Worm (Caenorhabditis elegans): ENCODE measurements around the gene Y67D8B.5.
"Not testable (repeated sequence)": the region's sequence is repeated elsewhere in the genome, so short reads cannot be mapped to it uniquely, and the experiment has no call there.

Gene Y67D8B.5

ce11 chrIV:3168656-3169216, 33.4 kb upstream of the Y67D8B.5 start:
- TF ChIP-seq pax-1 (tag; optimal IDR thresholded peaks at IDR 0.05) = no peak
- no peak for TF ChIP-seq ets-4 (tag; optimal IDR thresholded peaks at IDR 0.05)
- no peak for TF ChIP-seq madf-2 (tag; optimal IDR thresholded peaks at IDR 0.05)
- TF ChIP-seq fkh-10 (GFP tag; optimal IDR thresholded peaks at IDR 0.05) = no peak
- no peak for TF ChIP-seq pag-3 (tag; optimal IDR thresholded peaks at IDR 0.05; ENCODE audit: borderline replicate concordance)
- TF ChIP-seq nhr-232 (tag; optimal IDR thresholded peaks at IDR 0.05) = no peak
- no peak for TF ChIP-seq syd-9 (tag; optimal IDR thresholded peaks at IDR 0.05)
- TF ChIP-seq fkh-6 (tag; optimal IDR thresholded peaks at IDR 0.05) = no peak
- TF ChIP-seq ttx-3 (tag; optimal IDR thresholded peaks at IDR 0.05) = no peak
- peak; percentile 73 for TF ChIP-seq unc-55 (GFP tag; optimal IDR thresholded peaks at IDR 0.05)
- TF ChIP-seq unc-86 (tag; optimal IDR thresholded peaks at IDR 0.05) = no peak
- TF ChIP-seq hlh-8 (tag; optimal IDR thresholded peaks at IDR 0.05) = peak; percentile 74
- no peak for TF ChIP-seq C08G9.2 (tag; optimal IDR thresholded peaks at IDR 0.05)
- peak; percentile 3 for TF ChIP-seq tbx-2 (tag; optimal IDR thresholded peaks at IDR 0.05)
- TF ChIP-seq nhr-11 (tag; optimal IDR thresholded peaks at IDR 0.05) = no peak
- TF ChIP-seq sox-4 (tag; optimal IDR thresholded peaks at IDR 0.05) = no peak
- no peak for TF ChIP-seq ceh-9 (tag; optimal IDR thresholded peaks at IDR 0.05)
- no peak for TF ChIP-seq ceh-45 (GFP tag; IDR thresholded peaks at IDR 0.05)
- no peak for TF ChIP-seq dmd-4 (tag; optimal IDR thresholded peaks at IDR 0.05; ENCODE audit: borderline replicate concordance)
- peak; percentile 59 for TF ChIP-seq ceh-18 (tag; optimal IDR thresholded peaks at IDR 0.05)
- no peak for TF ChIP-seq elt-4 (tag; optimal IDR thresholded peaks at IDR 0.05)
- TF ChIP-seq tbx-7 (tag; optimal IDR thresholded peaks at IDR 0.05) = no peak
- peak; percentile 90 for TF ChIP-seq ceh-34 (tag; optimal IDR thresholded peaks at IDR 0.05)
- TF ChIP-seq sox-2 (GFP tag; IDR thresholded peaks at IDR 0.05) = no peak
- TF ChIP-seq ceh-31 (tag; optimal IDR thresholded peaks at IDR 0.05) = peak; percentile 10
- TF ChIP-seq rnt-1 (tag; optimal IDR thresholded peaks at IDR 0.05) = no peak
- no peak for TF ChIP-seq ceh-6 (GFP tag; optimal IDR thresholded peaks at IDR 0.05)
- no peak for TF ChIP-seq pqm-1 (tag; optimal IDR thresholded peaks at IDR 0.05)
- no peak for TF ChIP-seq ceh-14 (tag; optimal IDR thresholded peaks at IDR 0.05)
- TF ChIP-seq ceh-2 (tag; optimal IDR thresholded peaks at IDR 0.05) = no peak
- peak; percentile 35 for TF ChIP-seq nfya-1 (tag; optimal IDR thresholded peaks at IDR 0.05)
- no peak for TF ChIP-seq elt-2 (tag; optimal IDR thresholded peaks at IDR 0.05)
- no peak for TF ChIP-seq ceh-19 (GFP tag; optimal IDR thresholded peaks at IDR 0.05)
- TF ChIP-seq unc-3 (GFP tag; conservative IDR thresholded peaks at IDR 0.05) = no peak
- TF ChIP-seq unc-3 (tag; optimal IDR thresholded peaks at IDR 0.05) = no peak
- no peak for TF ChIP-seq ztf-16 (tag; optimal IDR thresholded peaks at IDR 0.05)

ce11 chrIV:3172510-3172909, 29.6 kb upstream of the Y67D8B.5 start, which contains the start of gene Y67D8B.1:
TSS of gene Y67D8B.1 (minus strand) at chrIV:3172610.
- TF ChIP-seq pqm-1 (tag; optimal IDR thresholded peaks at IDR 0.05); fkh-10 (GFP tag; optimal IDR thresholded peaks at IDR 0.05); sdc-2 (tag; optimal IDR thresholded peaks at IDR 0.05): not testable (repeated sequence)

DNA sequence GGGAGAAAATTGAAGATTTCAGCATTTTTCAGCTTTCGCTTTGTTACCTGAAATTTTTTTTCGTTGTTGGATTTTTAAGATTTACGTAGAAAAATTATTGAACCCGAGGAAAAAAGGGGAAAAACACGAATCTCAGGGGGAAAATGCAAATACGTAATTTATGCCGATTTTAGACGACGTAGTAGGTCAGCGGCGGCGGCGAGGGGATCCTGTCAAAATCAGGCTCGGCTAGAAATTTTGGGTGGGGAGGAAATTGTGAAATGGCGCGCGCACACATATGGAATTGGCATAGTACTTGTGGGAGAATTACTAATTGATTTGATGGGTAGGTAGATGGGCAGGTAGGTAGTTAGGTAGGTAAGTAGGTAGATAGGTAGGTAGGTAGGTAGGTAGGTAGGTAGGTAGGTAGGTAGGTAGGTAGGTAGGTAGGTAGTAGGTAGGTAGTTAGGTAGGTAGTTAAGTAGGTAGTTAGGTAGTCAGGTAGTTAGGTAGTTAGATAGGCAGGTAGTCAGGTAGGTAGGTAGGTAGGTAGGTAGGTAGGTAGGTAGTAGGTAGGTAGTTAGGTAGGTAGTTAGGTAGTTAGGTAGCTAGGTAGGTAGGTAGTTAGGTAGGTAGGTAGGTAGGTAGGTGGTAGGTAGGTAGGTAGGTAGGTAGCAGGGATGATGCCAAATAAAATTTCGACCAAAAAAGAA, 25.9 kb upstream of the Y67D8B.5 start, which contains the start of gene nlp-81:
Gene nlp-81, minus strand, starts transcription at position 51 of the 692 bp plus-strand sequence.
- TF ChIP-seq unc-3 (GFP tag; conservative IDR thresholded peaks at IDR 0.05) (0 out of 2 replicates have a peak, but pooled peaks have one; percentile 9), unc-3 (tag; optimal IDR thresholded peaks at IDR 0.05) (no peak), ceh-34 (tag; optimal IDR thresholded peaks at IDR 0.05) (no peak)
